Worm (Caenorhabditis elegans): ENCODE measurements around the gene F56H11.2.

The F56H11.2 gene

ce11 chrIV:9524849-9525460, 8.0 kb downstream of the F56H11.2 start, which contains the start of gene ndua-5 (continued):
- TF ChIP-seq dpl-1 (GFP tag; optimal IDR thresholded peaks at IDR 0.05) (peak; percentile 86 to 92 (median 88)), efl-1 (optimal IDR thresholded peaks at IDR 0.05) (peak; percentile 90 to 92), efl-1 (GFP tag; optimal IDR thresholded peaks at IDR 0.05 in 1 of 2) (peak; percentile 91 to 98), blmp-1 (tag; optimal IDR thresholded peaks at IDR 0.05) (peak; percentile 61), lsy-2 (tag; optimal IDR thresholded peaks at IDR 0.05) (peak; percentile 28 to 72)

- no peak for TF ChIP-seq ama-1 (optimal IDR thresholded peaks at IDR 0.05)
- no peak for TF ChIP-seq ztf-11 (tag; optimal IDR thresholded peaks at IDR 0.05)
- TF ChIP-seq zag-1 (tag; optimal IDR thresholded peaks at IDR 0.05) = no peak
- TF ChIP-seq nhr-20 (tag; optimal IDR thresholded peaks at IDR 0.05) = no peak
- no peak for TF ChIP-seq ets-5 (GFP tag; IDR thresholded peaks at IDR 0.05)
- no peak for TF ChIP-seq fkh-4 (tag; optimal IDR thresholded peaks at IDR 0.05; ENCODE audit: borderline replicate concordance)
- no peak for TF ChIP-seq hpl-2 (GFP tag; optimal IDR thresholded peaks at IDR 0.05)
- no peak for TF ChIP-seq nhr-84 (tag; optimal IDR thresholded peaks at IDR 0.05)
- TF ChIP-seq nhr-28 (tag; optimal IDR thresholded peaks at IDR 0.05) = no peak
- no peak for TF ChIP-seq blmp-1 (tag; optimal IDR thresholded peaks at IDR 0.05)
- TF ChIP-seq lin-13 (GFP tag; optimal IDR thresholded peaks at IDR 0.05) = no peak
- TF ChIP-seq unc-130 (tag; optimal IDR thresholded peaks at IDR 0.05) = no peak
- no peak for TF ChIP-seq grh-1 (GFP tag; IDR thresholded peaks at IDR 0.05)
- no peak for TF ChIP-seq hlh-17 (GFP tag; optimal IDR thresholded peaks at IDR 0.05; ENCODE audit: borderline replicate concordance)
- no peak for TF ChIP-seq snpc-4 (tag; optimal IDR thresholded peaks at IDR 0.05)
- TF ChIP-seq lin-14 (GFP tag; optimal IDR thresholded peaks at IDR 0.05) = peak; percentile 27
- no peak for TF ChIP-seq efl-1 (optimal IDR thresholded peaks at IDR 0.05)
- TF ChIP-seq efl-1 (GFP tag; optimal IDR thresholded peaks at IDR 0.05 in 1 of 2) = peak in 1 of 2 experiments; percentile 55
Measured at ce11 chrIV:9523139-9523538, 9.8 kb downstream of the F56H11.2 start.

ce11 chrIV:9520629-9521028, 12.3 kb downstream of the F56H11.2 start:
- TF ChIP-seq dsc-1 (tag; optimal IDR thresholded peaks at IDR 0.05) (peak; percentile 88), efl-1 (optimal IDR thresholded peaks at IDR 0.05) (no peak), efl-1 (GFP tag; optimal IDR thresholded peaks at IDR 0.05 in 1 of 2) (peak in 1 of 2 experiments; percentile 68), pax-3 (tag; optimal IDR thresholded peaks at IDR 0.05) (peak; percentile 41), grh-1 (GFP tag; IDR thresholded peaks at IDR 0.05) (no peak), nhr-84 (tag; optimal IDR thresholded peaks at IDR 0.05) (no peak), nhr-85 (tag) (no peak)

DNA sequence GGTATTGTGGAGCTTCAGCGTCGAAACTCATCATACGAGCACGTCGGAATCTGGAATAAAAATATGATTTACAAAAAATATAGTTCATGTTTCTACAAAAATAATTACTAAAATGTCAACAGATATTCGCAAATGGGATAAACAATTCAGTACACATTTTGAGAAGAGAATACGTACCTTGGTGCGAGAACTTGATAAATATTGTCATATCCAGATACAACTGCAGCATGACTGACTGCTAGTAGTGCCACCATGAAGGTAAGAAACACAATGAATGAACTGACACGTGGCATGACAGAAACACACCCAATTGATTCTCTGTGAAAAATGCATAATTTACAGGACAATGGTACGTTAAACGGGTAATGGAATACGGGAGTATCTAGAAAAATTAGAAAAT, 14.4 kb downstream of the F56H11.2 start, which contains the start of gene nlp-35:
TSS of gene nlp-35 (minus strand) at position 319 of the 400 bp plus-strand sequence.
- TF ChIP-seq C16A3.4 (tag; optimal IDR thresholded peaks at IDR 0.05) (no peak), unc-86 (tag; optimal IDR thresholded peaks at IDR 0.05) (no peak), Y116A8C.19 (tag; optimal IDR thresholded peaks at IDR 0.05; ENCODE audit: borderline replicate concordance) (no peak), swsn-7 (tag; optimal IDR thresholded peaks at IDR 0.05) (no peak), lin-39 (tag; optimal IDR thresholded peaks at IDR 0.05) (no peak), unc-130 (tag; optimal IDR thresholded peaks at IDR 0.05) (no peak), zip-4 (GFP tag; optimal IDR thresholded peaks at IDR 0.05) (no peak), hlh-17 (GFP tag; optimal IDR thresholded peaks at IDR 0.05; ENCODE audit: borderline replicate concordance) (no peak)

DNA sequence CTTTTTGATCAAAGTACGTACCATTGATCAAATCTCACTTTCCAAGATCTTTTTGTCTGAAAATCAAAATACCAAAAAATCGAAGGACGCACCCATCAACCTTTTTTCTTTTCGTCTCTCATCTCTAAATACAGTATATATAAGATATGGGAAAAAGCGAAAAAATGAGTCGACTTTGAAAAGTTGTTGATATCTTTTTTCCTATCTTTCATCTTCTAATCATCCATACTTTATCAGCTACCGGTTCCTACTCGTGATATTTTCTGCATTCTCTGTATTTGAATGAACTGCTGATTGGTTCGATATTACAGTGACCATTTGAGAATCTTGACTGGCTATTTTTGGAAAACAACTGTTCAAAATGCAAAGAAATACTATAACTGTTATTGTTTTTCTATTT, 16.1 kb downstream of the F56H11.2 start, which contains the start of gene C33A12.19:
TSS of gene C33A12.19 (plus strand) at position 169 of the 400 bp plus-strand sequence.
- no peak for TF ChIP-seq C04F5.9 (tag; optimal IDR thresholded peaks at IDR 0.05)
- peak; percentile 65 for TF ChIP-seq blmp-1 (tag; optimal IDR thresholded peaks at IDR 0.05)
- peak in 1 of 2 experiments; percentile 50 for TF ChIP-seq lin-35 (GFP tag; optimal IDR thresholded peaks at IDR 0.05)
- peak; percentile 57 for TF ChIP-seq grh-1 (GFP tag; IDR thresholded peaks at IDR 0.05)
- TF ChIP-seq nhr-71 (tag; optimal IDR thresholded peaks at IDR 0.05) = peak; percentile 66
- peak; percentile 68 for TF ChIP-seq lin-14 (GFP tag; optimal IDR thresholded peaks at IDR 0.05)
- TF ChIP-seq nhr-85 (tag) = peak; percentile 83
- peak; percentile 28 for TF ChIP-seq tbx-2 (tag; optimal IDR thresholded peaks at IDR 0.05)
- TF ChIP-seq nhr-90 (tag; optimal IDR thresholded peaks at IDR 0.05; ENCODE audit: poor library complexity) = peak; percentile 49
- no peak for TF ChIP-seq efl-3 (GFP tag; optimal IDR thresholded peaks at IDR 0.05)
- TF ChIP-seq nhr-19 (GFP tag; conservative IDR thresholded peaks at IDR 0.05) = peak; percentile 41
- TF ChIP-seq nhr-20 (tag; optimal IDR thresholded peaks at IDR 0.05) = peak; percentile 75
- peak; percentile 20 to 70 for TF ChIP-seq lsy-2 (tag; optimal IDR thresholded peaks at IDR 0.05)
- TF ChIP-seq efl-1 (optimal IDR thresholded peaks at IDR 0.05) = no peak
- TF ChIP-seq efl-1 (GFP tag; optimal IDR thresholded peaks at IDR 0.05 in 1 of 2) = peak in 1 of 2 experiments; percentile 90
- peak; percentile 46 for TF ChIP-seq snu-23 (GFP tag; optimal IDR thresholded peaks at IDR 0.05)
- TF ChIP-seq mep-1 (tag; optimal IDR thresholded peaks at IDR 0.05) = peak; percentile 17
- TF ChIP-seq jun-1 (tag; optimal IDR thresholded peaks at IDR 0.05) = no peak
- TF ChIP-seq C16A3.4 (tag; optimal IDR thresholded peaks at IDR 0.05) = peak; percentile 3
- no peak for TF ChIP-seq ama-1 (optimal IDR thresholded peaks at IDR 0.05)
- peak; percentile 44 for TF ChIP-seq elt-2 (tag; optimal IDR thresholded peaks at IDR 0.05)
- TF ChIP-seq elt-3 (tag; optimal IDR thresholded peaks at IDR 0.05) = peak in 5 of 6 experiments; percentile 38 to 75 (median 62)

All from whole organism, L1 larva.